Fruit fly (Drosophila melanogaster) whole organism, embryonic: ENCODE data around the gene RIOK2.
A peak's percentile ranks its signal among the peaks of the same experiment; 100 is the strongest.

Experiments used
- Abd-B ChIP-seq: fragments of 200-800 bp; sonication (Bioruptor generic); optimal IDR thresholded peaks from 2 replicates; lab custom pipeline; 2018; ENCODE audit warnings: missing biosample characterization, mild to moderate bottlenecking, missing genetic modification characterization, moderate library complexity
- Adf1 ChIP-seq: fragments of 200-800 bp; sonication (Bioruptor generic); IDR thresholded peaks from 2 replicates; pipeline ENCODE4 v1.3.6; 2022; ENCODE audit warnings: missing biosample characterization, missing genetic modification characterization
- Atf3 ChIP-seq: fragments of 200-800 bp; sonication (Bioruptor generic); optimal IDR thresholded peaks from 3 replicates; lab custom pipeline; 2016; ENCODE audit warnings: missing biosample characterization, missing genetic modification characterization
- B-H2 ChIP-seq: fragments of 200-800 bp; sonication (Bioruptor generic); optimal IDR thresholded peaks from 2 replicates; lab custom pipeline; 2018; ENCODE audit warnings: missing biosample characterization, mild to moderate bottlenecking, missing genetic modification characterization
- BEAF-32 ChIP-seq: fragments of 200-800 bp; sonication (Bioruptor generic); optimal IDR thresholded peaks from 3 replicates; lab custom pipeline; 2017; ENCODE audit warnings: missing biosample characterization, missing genetic modification characterization, mild to moderate bottlenecking, moderate library complexity, missing genetic modification reagents
- Bgb ChIP-seq: fragments of 200-800 bp; sonication (Bioruptor generic); IDR thresholded peaks from 2 replicates; pipeline ENCODE4 v1.3.6; 2022; ENCODE audit warnings: missing biosample characterization, missing genetic modification characterization; ENCODE audit not compliant: partially characterized antibody
- CG11093 ChIP-seq: fragments of 200-800 bp; sonication (Bioruptor generic); IDR thresholded peaks from 3 replicates; pipeline ENCODE4 v1.3.6; 2022; ENCODE audit warnings: missing biosample characterization, missing genetic modification characterization
- CG11456 ChIP-seq: fragments of 200-800 bp; sonication (Bioruptor generic); IDR thresholded peaks from 3 replicates; pipeline ENCODE4 v1.3.6; 2022; ENCODE audit warnings: missing biosample characterization, missing genetic modification characterization
- CG11696 ChIP-seq: fragments of 200-800 bp; sonication (Bioruptor generic); IDR thresholded peaks from 2 replicates; pipeline ENCODE4 v1.3.6; 2022; ENCODE audit warnings: missing biosample characterization, missing genetic modification characterization
- CG12659 ChIP-seq: fragments of 200-800 bp; sonication (Bioruptor generic); optimal IDR thresholded peaks from 3 replicates; lab custom pipeline; 2017; ENCODE audit warnings: mild to moderate bottlenecking, missing biosample characterization, missing genetic modification reagents, missing genetic modification characterization
- CG15696 ChIP-seq: fragments of 200-800 bp; sonication (Bioruptor generic); optimal IDR thresholded peaks from 2 replicates; lab custom pipeline; 2019; ENCODE audit warnings: missing biosample characterization, mild to moderate bottlenecking, missing genetic modification characterization, moderate library complexity
- CG17359 ChIP-seq: fragments of 200-800 bp; sonication (Bioruptor generic); optimal IDR thresholded peaks from 3 replicates; lab custom pipeline; 2018; ENCODE audit warnings: missing biosample characterization, mild to moderate bottlenecking, missing genetic modification characterization, moderate library complexity
- CG17802 ChIP-seq: fragments of 200-800 bp; sonication (Bioruptor generic); optimal IDR thresholded peaks from 2 replicates; lab custom pipeline; 2018; ENCODE audit warnings: missing biosample characterization, mild to moderate bottlenecking, missing genetic modification characterization, moderate library complexity
- CG18619 ChIP-seq: fragments of 200-800 bp; sonication (Bioruptor generic); optimal IDR thresholded peaks from 3 replicates; lab custom pipeline; 2017; ENCODE audit warnings: missing biosample characterization, mild to moderate bottlenecking, missing genetic modification characterization
- CG18764 ChIP-seq: fragments of 200-800 bp; sonication (Bioruptor generic); optimal IDR thresholded peaks from 3 replicates; lab custom pipeline; 2016; ENCODE audit warnings: missing biosample characterization, missing genetic modification characterization
- CG3163 ChIP-seq: fragments of 200-800 bp; sonication (Bioruptor generic); optimal IDR thresholded peaks from 3 replicates; lab custom pipeline; 2016; ENCODE audit warnings: missing biosample characterization, missing genetic modification characterization
- CG32767 ChIP-seq: fragments of 200-800 bp; sonication (Bioruptor generic); IDR thresholded peaks from 2 replicates; pipeline ENCODE4 v1.3.6; 2022; ENCODE audit warnings: missing biosample characterization, missing genetic modification characterization
- CG43689 ChIP-seq: fragments of 200-800 bp; sonication (Bioruptor generic); IDR thresholded peaks from 2 replicates; pipeline ENCODE4 v1.3.6; 2022; ENCODE audit warnings: missing biosample characterization, missing genetic modification characterization
- CG6765 ChIP-seq: fragments of 200-800 bp; sonication (Bioruptor generic); optimal IDR thresholded peaks from 3 replicates; lab custom pipeline; 2017; ENCODE audit warnings: missing biosample characterization, mild to moderate bottlenecking, missing genetic modification characterization
- CG6791 ChIP-seq: fragments of 200-800 bp; sonication (Bioruptor generic); IDR thresholded peaks from 3 replicates; pipeline ENCODE4 v1.3.6; 2022; ENCODE audit warnings: missing biosample characterization, missing genetic modification characterization; ENCODE audit not compliant: partially characterized antibody
- CG6854 ChIP-seq: fragments of 200-800 bp; sonication (Bioruptor generic); optimal IDR thresholded peaks from 3 replicates; lab custom pipeline; 2017; ENCODE audit warnings: missing biosample characterization, mild to moderate bottlenecking, missing genetic modification characterization
- CG7556 ChIP-seq: fragments of 200-800 bp; sonication (Bioruptor generic); optimal IDR thresholded peaks from 2 replicates; lab custom pipeline; 2017; ENCODE audit warnings: missing biosample characterization, mild to moderate bottlenecking, missing genetic modification characterization
- CG7928 ChIP-seq: fragments of 200-800 bp; sonication (Bioruptor generic); optimal IDR thresholded peaks from 2 replicates; lab custom pipeline; 2017; ENCODE audit warnings: missing biosample characterization, mild to moderate bottlenecking, missing genetic modification characterization
- CG7963 ChIP-seq: fragments of 200-800 bp; sonication (Bioruptor generic); IDR thresholded peaks from 3 replicates; pipeline ENCODE4 v1.3.6; 2022; ENCODE audit warnings: missing biosample characterization, missing genetic modification characterization; ENCODE audit not compliant: partially characterized antibody
- CG9215 ChIP-seq: fragments of 200-800 bp; sonication (Bioruptor generic); IDR thresholded peaks from 2 replicates; pipeline ENCODE4 v1.3.6; 2022; ENCODE audit warnings: missing biosample characterization, missing genetic modification characterization
- CG9817 ChIP-seq: fragments of 200-800 bp; sonication (Bioruptor generic); optimal IDR thresholded peaks from 2 replicates; lab custom pipeline; 2018; ENCODE audit warnings: missing biosample characterization, mild to moderate bottlenecking, missing genetic modification characterization, moderate library complexity
- D ChIP-seq, 2 experiments: fragments of 200-800 bp in 1 of 2; fragments of >200 bp in 1 of 2; sonication (Bioruptor generic) in 1 of 2; optimal IDR thresholded peaks; 2 replicates in 1 of 2; 3 replicates in 1 of 2; lab custom pipeline; 2017; ENCODE audit warnings: mild to moderate bottlenecking in 1 of 2, missing biosample characterization in 1 of 2, missing genetic modification characterization in 1 of 2, missing genetic modification reagents in 1 of 2
- D19B ChIP-seq: fragments of 200-800 bp; sonication (Bioruptor generic); optimal IDR thresholded peaks from 2 replicates; lab custom pipeline; 2017; ENCODE audit warnings: missing biosample characterization, mild to moderate bottlenecking, missing genetic modification characterization
- Eip74EF ChIP-seq, 2 experiments: fragments of 200-800 bp in 1 of 2; fragments of >200 bp in 1 of 2; sonication (Bioruptor generic) in 1 of 2; optimal IDR thresholded peaks; 2 replicates each; lab custom pipeline; 2017 to 2019; ENCODE audit warnings: missing biosample characterization in 2 of 2, missing genetic modification characterization in 2 of 2, mild to moderate bottlenecking in 1 of 2, moderate library complexity in 1 of 2
- HLH54F ChIP-seq: fragments of 200-800 bp; sonication (Bioruptor generic); optimal IDR thresholded peaks from 3 replicates; lab custom pipeline; 2016; ENCODE audit warnings: missing biosample characterization, missing genetic modification characterization
- Hmr ChIP-seq: fragments of 200-800 bp; sonication (Bioruptor generic); optimal IDR thresholded peaks from 3 replicates; lab custom pipeline; 2017; ENCODE audit warnings: mild to moderate bottlenecking, missing biosample characterization, missing genetic modification reagents, missing genetic modification characterization
- Meics ChIP-seq: fragments of 200-800 bp; sonication (Bioruptor generic); optimal IDR thresholded peaks from 2 replicates; lab custom pipeline; 2017; ENCODE audit warnings: missing biosample characterization, mild to moderate bottlenecking, missing genetic modification characterization
- al ChIP-seq: fragments of 200-800 bp; sonication (Bioruptor generic); IDR thresholded peaks from 2 replicates; pipeline ENCODE4 v1.3.6; 2022; ENCODE audit warnings: missing biosample characterization, missing genetic modification characterization
- aop ChIP-seq: fragments of 200-800 bp; sonication (Bioruptor generic); IDR thresholded peaks from 2 replicates; pipeline ENCODE4 v1.3.6; 2022; ENCODE audit warnings: missing biosample characterization, missing genetic modification characterization
- dati ChIP-seq: fragments of 200-800 bp; sonication (Bioruptor generic); IDR thresholded peaks from 2 replicates; pipeline ENCODE4 v1.3.6; 2022; ENCODE audit warnings: missing biosample characterization, missing genetic modification characterization
- dimm ChIP-seq: fragments of 200-800 bp; sonication (Bioruptor generic); IDR thresholded peaks from 2 replicates; pipeline ENCODE4 v1.3.6; 2022; ENCODE audit warnings: missing biosample characterization, missing genetic modification characterization
- grau ChIP-seq: fragments of 200-800 bp; optimal IDR thresholded peaks from 3 replicates; lab custom pipeline; 2019; ENCODE audit warnings: missing biosample characterization, mild to moderate bottlenecking, missing genetic modification characterization, moderate library complexity
- gsb ChIP-seq: fragments of 200-800 bp; sonication (Bioruptor generic); IDR thresholded peaks from 2 replicates; pipeline ENCODE4 v1.3.6; 2022; ENCODE audit warnings: missing biosample characterization, missing genetic modification characterization
- ken ChIP-seq: fragments of 200-800 bp; sonication (Bioruptor generic); IDR thresholded peaks from 3 replicates; pipeline ENCODE4 v1.3.6; 2022; ENCODE audit warnings: missing biosample characterization, missing genetic modification characterization
- lilli ChIP-seq: fragments of 200-800 bp; sonication (Bioruptor generic); optimal IDR thresholded peaks from 3 replicates; lab custom pipeline; 2016; ENCODE audit warnings: missing biosample characterization, missing genetic modification characterization
- pb ChIP-seq: fragments of 200-800 bp; sonication (Bioruptor generic); optimal IDR thresholded peaks from 3 replicates; lab custom pipeline; 2016; ENCODE audit warnings: missing biosample characterization, missing genetic modification characterization
- sna ChIP-seq: fragments of 200-800 bp; sonication (Bioruptor generic); IDR thresholded peaks from 2 replicates; pipeline ENCODE4 v1.3.6; 2022; ENCODE audit warnings: missing biosample characterization, missing genetic modification characterization; ENCODE audit not compliant: partially characterized antibody
- sr ChIP-seq: fragments of 200-800 bp; sonication (Bioruptor generic); IDR thresholded peaks from 3 replicates; pipeline ENCODE4 v1.3.6; 2022; ENCODE audit warnings: missing biosample characterization, missing genetic modification characterization
- tll ChIP-seq, 2 experiments: fragments of 200-800 bp in 1 of 2; fragments of >200 bp in 1 of 2; sonication (Bioruptor generic) in 1 of 2; optimal IDR thresholded peaks; 2 replicates each; lab custom pipeline; 2017 to 2019; ENCODE audit warnings: missing biosample characterization in 2 of 2, missing genetic modification characterization in 2 of 2, mild to moderate bottlenecking in 1 of 2, moderate library complexity in 1 of 2
- toy ChIP-seq: fragments of 200-800 bp; sonication (Bioruptor generic); IDR thresholded peaks from 2 replicates; pipeline ENCODE4 v1.3.6; 2022; ENCODE audit warnings: missing biosample characterization, missing genetic modification characterization
- trh ChIP-seq: fragments of 200-800 bp; sonication (Bioruptor generic); optimal IDR thresholded peaks from 2 replicates; lab custom pipeline; 2016; ENCODE audit warnings: missing biosample characterization, missing genetic modification characterization

RIOK2 gene

dm6 chr3R:25247379-25247869, 18.2 kb upstream of the RIOK2 start, which contains the start of the genes RpS27 and Nup37 (continued):
- TF ChIP-seq aop (GFP tag; lab: Robert Waterston, UW) = peak; percentile 80; the same call in 1 of the 2 replicates
- TF ChIP-seq D19B = peak; percentile 94
- peak; percentile 97 for TF ChIP-seq CG17359 (tag; lab: Kevin White, UChicago)
- peak; percentile 43; the same call in 1 of the 2 replicates for TF ChIP-seq Bgb (GFP tag; lab: Robert Waterston, UW)
- TF ChIP-seq tll (GFP tag; optimal IDR thresholded peaks at IDR 0.05; lab: Kevin White, UChicago) = peak in 1 of 2 experiments; percentile 88
- TF ChIP-seq Atf3 (GFP tag; lab: Kevin White, UChicago) = peak; percentile 98
- peak; percentile 84 for TF ChIP-seq CG11696 (GFP tag; lab: Robert Waterston, UW)
- TF ChIP-seq Adf1 = peak; percentile 79
- peak; percentile 99 for TF ChIP-seq CG12659 (GFP tag; lab: Kevin White, UChicago)
- TF ChIP-seq BEAF-32 (GFP tag; lab: Kevin White, UChicago) = peak; percentile 67
- peak; percentile 97 for TF ChIP-seq CG6854 (GFP tag; lab: Kevin White, UChicago)
- peak; percentile 85 for TF ChIP-seq CG11093 (GFP tag; lab: Robert Waterston, UW)
- TF ChIP-seq Eip74EF (GFP tag; optimal IDR thresholded peaks at IDR 0.05; lab: Kevin White, UChicago) = peak in 1 of 2 experiments; percentile 93
- TF ChIP-seq CG6765 = peak; percentile 100
- peak; percentile 96 for TF ChIP-seq lilli
- peak; percentile 95 for TF ChIP-seq toy (GFP tag; lab: Robert Waterston, UW)
- peak; percentile 95 for TF ChIP-seq gsb (GFP tag; lab: Robert Waterston, UW)
- peak; percentile 96 for TF ChIP-seq dati
- peak; percentile 99 for TF ChIP-seq CG11456 (GFP tag; lab: Robert Waterston, UW)
- peak; percentile 94 for TF ChIP-seq CG3163 (GFP tag; lab: Kevin White, UChicago)
- TF ChIP-seq CG7963 (GFP tag; lab: Robert Waterston, UW) = no peak
- peak; percentile 98 for TF ChIP-seq CG18764 (GFP tag; lab: Kevin White, UChicago)
- peak; percentile 98 for TF ChIP-seq trh (GFP tag; lab: Kevin White, UChicago)
- peak; percentile 80 for TF ChIP-seq CG32767 (GFP tag; lab: Robert Waterston, UW)
- no peak for TF ChIP-seq sna (GFP tag; lab: Robert Waterston, UW)
- peak; percentile 95 for TF ChIP-seq CG43689 (GFP tag; lab: Robert Waterston, UW)
- TF ChIP-seq ken (GFP tag; lab: Robert Waterston, UW) = peak; percentile 99
- peak; percentile 92 for TF ChIP-seq grau
- peak; percentile 98 for TF ChIP-seq sr (GFP tag; lab: Robert Waterston, UW)
- TF ChIP-seq CG7556 = peak; percentile 93
- TF ChIP-seq CG17802 (tag; lab: Kevin White, UChicago) = peak; percentile 94

- TF ChIP-seq dimm (no peak), CG11093 (GFP tag; lab: Robert Waterston, UW) (no peak), Hmr (GFP tag; lab: Kevin White, UChicago) (no peak), CG6791 (GFP tag; lab: Robert Waterston, UW) (peak; percentile 99), CG11456 (GFP tag; lab: Robert Waterston, UW) (no peak), al (GFP tag; lab: Robert Waterston, UW) (0 out of 2 replicates have a peak, but pooled peaks have one; percentile 5), HLH54F (GFP tag; lab: Kevin White, UChicago) (no peak), CG7928 (peak; percentile 8), CG9817 (tag; lab: Kevin White, UChicago) (no peak), CG15696 (tag; lab: Kevin White, UChicago) (no peak), pb (no peak), B-H2 (GFP tag; lab: Kevin White, UChicago) (peak; percentile 55), D (optimal IDR thresholded peaks at IDR 0.05; lab: Kevin White, UChicago) (no peak), D (GFP tag; optimal IDR thresholded peaks at IDR 0.05; lab: Kevin White, UChicago) (no peak), Meics (GFP tag; lab: Kevin White, UChicago) (no peak), Abd-B (GFP tag; lab: Kevin White, UChicago) (peak; percentile 14), CG18619 (GFP tag; lab: Kevin White, UChicago) (no peak), CG9215 (no peak), gsb (GFP tag; lab: Robert Waterston, UW) (no peak)
Observed at dm6 chr3R:25249145-25250141, 16.2 kb upstream of the RIOK2 start, which contains the start of gene Nup358. TSS of gene Nup358 (plus strand) at chr3R:25249348.
